Worm (Caenorhabditis elegans): ENCODE measurements around the gene znf-706.

DNA sequence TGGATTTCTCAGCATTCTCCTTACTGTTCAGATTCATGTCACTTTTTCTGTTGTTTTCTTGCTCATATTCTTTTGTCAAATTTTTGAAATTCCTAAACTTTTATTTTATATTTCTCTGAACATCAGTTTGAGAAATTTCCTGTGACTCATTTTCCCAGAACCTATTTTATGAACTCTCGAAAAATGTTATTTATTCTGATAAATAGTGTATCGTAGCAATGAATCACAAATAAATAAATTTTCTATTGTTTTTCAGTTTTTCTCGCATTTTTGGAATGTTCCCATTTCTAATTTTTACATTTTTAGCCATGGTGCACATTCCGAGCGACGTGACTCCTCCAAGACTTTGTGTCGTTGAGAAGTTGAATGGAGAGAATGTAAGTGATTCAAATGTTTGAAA lies 22.8 kb upstream of the znf-706 start, which contains the start of gene nrfl-1:
- TF ChIP-seq sea-2 (GFP tag; IDR thresholded peaks at IDR 0.05) (no peak), B0019.2 (GFP tag; conservative IDR thresholded peaks at IDR 0.05) (no peak), die-1 (tag; optimal IDR thresholded peaks at IDR 0.05) (no peak), Y53F4B.3 (GFP tag; IDR thresholded peaks at IDR 0.05) (no peak), F55B11.4 (tag; optimal IDR thresholded peaks at IDR 0.05; ENCODE audit: borderline replicate concordance, insufficient read depth) (no peak), nfya-1 (tag; optimal IDR thresholded peaks at IDR 0.05; ENCODE audit: borderline replicate concordance, insufficient read depth) (no peak), zim-3 (tag; optimal IDR thresholded peaks at IDR 0.05) (no peak), mxl-1 (tag; optimal IDR thresholded peaks at IDR 0.05) (no peak), aptf-2 (GFP tag; conservative IDR thresholded peaks at IDR 0.05) (no peak), unc-62 (GFP tag; optimal IDR thresholded peaks at IDR 0.05) (no peak), lag-1 (GFP tag; IDR thresholded peaks at IDR 0.05) (no peak), F22D6.2 (tag; optimal IDR thresholded peaks at IDR 0.05) (no peak)

All from whole organism, young adult.